Fruit fly (Drosophila melanogaster): ENCODE results near the gene primo-1.
A peak's percentile ranks its signal among the peaks of the same experiment; 100 is the strongest.

The primo-1 gene

dm6 chr3R:13713984-13714532 lies 2.4 kb upstream of the primo-1 start (continued):
- TF ChIP-seq tin (GFP tag; optimal IDR thresholded peaks at IDR 0.05): no peak
- no peak for TF ChIP-seq pzg (GFP tag; optimal IDR thresholded peaks at IDR 0.05)
- no peak for TF ChIP-seq Bteb2 (GFP tag; optimal IDR thresholded peaks at IDR 0.05)
- TF ChIP-seq Gsc (GFP tag; IDR thresholded peaks at IDR 0.05): no peak
- TF ChIP-seq CG15479 (GFP tag; optimal IDR thresholded peaks at IDR 0.05): peak; percentile 97
- TF ChIP-seq dysf (GFP tag; IDR thresholded peaks at IDR 0.05): 0 out of 3 replicates have a peak, but pooled peaks have one; percentile 11
- TF ChIP-seq Optix (GFP tag; IDR thresholded peaks at IDR 0.05): 0 out of 3 replicates have a peak, but pooled peaks have one; percentile 24

dm6 chr3R:13713541-13713940 lies 1.9 kb upstream of the primo-1 start:
- TF ChIP-seq CG4328 (GFP tag; optimal IDR thresholded peaks at IDR 0.05): no peak
- TF ChIP-seq CG6854 (GFP tag; optimal IDR thresholded peaks at IDR 0.05): no peak
- TF ChIP-seq GATAe (GFP tag; conservative IDR thresholded peaks at IDR 0.05): no peak
- TF ChIP-seq HHEX (GFP tag; optimal IDR thresholded peaks at IDR 0.05): peak; percentile 14
- peak in 1 of 2 experiments; percentile 13 for TF ChIP-seq Hr78 (GFP tag; optimal IDR thresholded peaks at IDR 0.05)
- TF ChIP-seq D (optimal IDR thresholded peaks at IDR 0.05): no peak
- peak; percentile 33 for TF ChIP-seq D (GFP tag; optimal IDR thresholded peaks at IDR 0.05)
- peak in 1 of 2 experiments; percentile 42 for TF ChIP-seq tll (GFP tag; optimal IDR thresholded peaks at IDR 0.05)
- no peak for TF ChIP-seq CG16779 (GFP tag; IDR thresholded peaks at IDR 0.05)
- TF ChIP-seq her (GFP tag; optimal IDR thresholded peaks at IDR 0.05): no peak
- TF ChIP-seq Trl (optimal IDR thresholded peaks at IDR 0.05): no peak
- TF ChIP-seq Trl (GFP tag; optimal IDR thresholded peaks at IDR 0.05): no peak
- peak; percentile 0 for TF ChIP-seq oc (tag; optimal IDR thresholded peaks at IDR 0.05)
- no peak for TF ChIP-seq CG11456 (GFP tag; IDR thresholded peaks at IDR 0.05)
- peak; percentile 12 for TF ChIP-seq CG8359 (GFP tag; optimal IDR thresholded peaks at IDR 0.05; ENCODE audit: borderline replicate concordance)
- TF ChIP-seq tap (tag; optimal IDR thresholded peaks at IDR 0.05): peak; percentile 25
- peak; percentile 49 for TF ChIP-seq CG7271 (tag; optimal IDR thresholded peaks at IDR 0.05)
- no peak for TF ChIP-seq ssp (GFP tag; IDR thresholded peaks at IDR 0.05)
- peak; percentile 71 for TF ChIP-seq Sox100B (GFP tag; optimal IDR thresholded peaks at IDR 0.05)
- TF ChIP-seq hbn (GFP tag; IDR thresholded peaks at IDR 0.05; ENCODE audit: partially characterized antibody): no peak
- TF ChIP-seq shn (GFP tag; optimal IDR thresholded peaks at IDR 0.05): no peak
- TF ChIP-seq CG5180 (GFP tag; optimal IDR thresholded peaks at IDR 0.05): peak; percentile 16
- TF ChIP-seq CG8478 (optimal IDR thresholded peaks at IDR 0.05): no peak
- peak; percentile 35 for TF ChIP-seq CG11504 (tag; optimal IDR thresholded peaks at IDR 0.05)
- no peak for TF ChIP-seq Doc3 (GFP tag; IDR thresholded peaks at IDR 0.05; ENCODE audit: partially characterized antibody)
- no peak for TF ChIP-seq CG34376 (GFP tag; optimal IDR thresholded peaks at IDR 0.05)
- TF ChIP-seq CG6765 (GFP tag; optimal IDR thresholded peaks at IDR 0.05): no peak
- no peak for TF ChIP-seq CG6654 (GFP tag; optimal IDR thresholded peaks at IDR 0.05)
- TF ChIP-seq Dll (GFP tag; IDR thresholded peaks at IDR 0.05; ENCODE audit: partially characterized antibody): no peak
- no peak for TF ChIP-seq insv (GFP tag; optimal IDR thresholded peaks at IDR 0.05)
- TF ChIP-seq jing (GFP tag; optimal IDR thresholded peaks at IDR 0.05): no peak
- TF ChIP-seq CG4820 (GFP tag; optimal IDR thresholded peaks at IDR 0.05): peak; percentile 16
- peak; percentile 63 for TF ChIP-seq CG14710 (tag; optimal IDR thresholded peaks at IDR 0.05)
- peak in 1 of 2 experiments; percentile 55 for TF ChIP-seq Hr51 (GFP tag; optimal IDR thresholded peaks at IDR 0.05)
- TF ChIP-seq Xbp1 (GFP tag; optimal IDR thresholded peaks at IDR 0.05): no peak
- no peak for TF ChIP-seq CG17186 (GFP tag; optimal IDR thresholded peaks at IDR 0.05)
- TF ChIP-seq Drgx (GFP tag; IDR thresholded peaks at IDR 0.05): peak; percentile 66
- no peak for TF ChIP-seq salm (tag; optimal IDR thresholded peaks at IDR 0.05)
- peak; percentile 64 for TF ChIP-seq CoRest (tag; optimal IDR thresholded peaks at IDR 0.05)
- TF ChIP-seq D19A (tag; optimal IDR thresholded peaks at IDR 0.05): peak; percentile 55
- peak; percentile 15 for TF ChIP-seq az2 (GFP tag; optimal IDR thresholded peaks at IDR 0.05)
- peak; percentile 9 for TF ChIP-seq Oli (tag; optimal IDR thresholded peaks at IDR 0.05)
